Worm (Caenorhabditis elegans) whole organism, L4 larva: ENCODE data around the gene tdpo-1.

ENCODE experiments used
- D1046.2 ChIP-seq: fragments of 200-800 bp; sonication (Bioruptor generic); IDR thresholded peaks from 2 replicates; pipeline ENCODE4 v1.3.6; 2022; ENCODE audit warnings: missing genetic modification characterization, missing compliant biosample characterization
- F37D6.2 ChIP-seq: sonication (generic microtip); optimal IDR thresholded peaks from 2 replicates; lab custom pipeline; 2016; ENCODE audit warnings: mild to moderate bottlenecking, missing genetic modification characterization, missing compliant biosample characterization
- F44E2.7 ChIP-seq: fragments of 200-800 bp; sonication (Bioruptor generic); IDR thresholded peaks from 2 replicates; pipeline ENCODE4 v2.1.2; 2022; ENCODE audit warnings: missing genetic modification characterization, missing compliant biosample characterization
- R02D3.7 ChIP-seq: fragments of 150-350 bp; sonication (generic microtip); optimal IDR thresholded peaks from 3 replicates; lab custom pipeline; 2014; ENCODE audit warnings: missing biosample characterization, missing genetic modification characterization
- T26A8.4 ChIP-seq: fragments of 200-800 bp; sonication (Bioruptor generic); IDR thresholded peaks from 2 replicates; pipeline ENCODE4 v1.3.6; 2022; ENCODE audit warnings: missing genetic modification characterization, missing compliant biosample characterization
- Y5F2A.4 ChIP-seq: fragments of 200-800 bp; sonication (Bioruptor generic); optimal IDR thresholded peaks from 2 replicates; lab custom pipeline; 2018; ENCODE audit warnings: mild to moderate bottlenecking, missing genetic modification characterization, missing compliant biosample characterization
- ZK546.5 ChIP-seq, 2 experiments: sonication (generic microtip); optimal IDR thresholded peaks; 2 replicates each; lab custom pipeline; 2017; ENCODE audit warnings: missing biosample characterization in 2 of 2, missing genetic modification characterization in 2 of 2
- aha-1 ChIP-seq: fragments of 150-350 bp; peaks from one replicate; lab custom pipeline; 2014; ENCODE audit warnings: missing biosample characterization, missing genetic modification characterization
- attf-4 ChIP-seq: sonication (generic microtip); optimal IDR thresholded peaks from 3 replicates; lab custom pipeline; 2017; ENCODE audit warnings: missing biosample characterization, missing genetic modification characterization
- ceh-20 ChIP-seq: fragments of 200-800 bp; sonication (Bioruptor generic); IDR thresholded peaks from 2 replicates; pipeline ENCODE4 v1.3.6; 2022; ENCODE audit warnings: missing genetic modification reagents, missing genetic modification characterization, missing compliant biosample characterization
- ces-1 ChIP-seq: fragments of 150-350 bp; sonication (generic microtip); optimal IDR thresholded peaks from 4 replicates; lab custom pipeline; 2014; ENCODE audit warnings: missing biosample characterization, missing genetic modification reagents, missing genetic modification characterization
- dmd-6 ChIP-seq: fragments of 200-800 bp; sonication (Bioruptor generic); IDR thresholded peaks from 2 replicates; pipeline ENCODE4 v1.3.6; 2022; ENCODE audit warnings: missing genetic modification reagents, missing genetic modification characterization, missing compliant biosample characterization
- dmd-8 ChIP-seq: fragments of 200-800 bp; sonication (Bioruptor generic); IDR thresholded peaks from 2 replicates; pipeline ENCODE4 v1.3.6; 2022; ENCODE audit warnings: missing genetic modification characterization, missing compliant biosample characterization
- dmd-9 ChIP-seq: fragments of 200-800 bp; sonication (Bioruptor generic); IDR thresholded peaks from 2 replicates; pipeline ENCODE4 v1.3.6; 2022; ENCODE audit warnings: missing genetic modification reagents, missing genetic modification characterization, missing compliant biosample characterization
- dve-1 ChIP-seq: sonication (generic microtip); optimal IDR thresholded peaks from 2 replicates; lab custom pipeline; 2017; ENCODE audit warnings: antibody characterized with exemption, mild to moderate bottlenecking, missing genetic modification characterization, missing compliant biosample characterization; ENCODE audit not compliant: insufficient read depth
- egl-43 ChIP-seq: fragments of 200-800 bp; sonication (Bioruptor generic); IDR thresholded peaks from 2 replicates; pipeline ENCODE4 v1.3.6; 2022; ENCODE audit warnings: missing genetic modification reagents, missing genetic modification characterization, missing compliant biosample characterization
- fkh-10 ChIP-seq: fragments of 150-350 bp; optimal IDR thresholded peaks from 2 replicates; lab custom pipeline; 2014; ENCODE audit warnings: missing biosample characterization, missing genetic modification reagents, missing genetic modification characterization
- hlh-30 ChIP-seq: sonication (generic microtip); optimal IDR thresholded peaks from 2 replicates; lab custom pipeline; 2017; ENCODE audit warnings: antibody characterized with exemption, mild to moderate bottlenecking, missing genetic modification characterization, missing compliant biosample characterization; ENCODE audit not compliant: insufficient read depth
- lin-1 ChIP-seq: fragments of 200-800 bp; sonication (Bioruptor generic); IDR thresholded peaks from 2 replicates; pipeline ENCODE4 v1.3.6; 2022; ENCODE audit warnings: missing genetic modification reagents, missing genetic modification characterization, missing compliant biosample characterization
- lin-29 ChIP-seq: fragments of 200-800 bp; sonication (Bioruptor generic); IDR thresholded peaks from 2 replicates; pipeline ENCODE4 v1.3.6; 2022; ENCODE audit warnings: missing genetic modification reagents, missing genetic modification characterization, missing compliant biosample characterization
- lin-38 ChIP-seq: fragments of 200-800 bp; sonication (Bioruptor generic); IDR thresholded peaks from 2 replicates; pipeline ENCODE4 v1.3.6; 2022; ENCODE audit warnings: missing genetic modification reagents, missing genetic modification characterization, missing compliant biosample characterization
- lin-39 ChIP-seq: fragments of 150-350 bp; optimal IDR thresholded peaks from 2 replicates; lab custom pipeline; 2014; ENCODE audit warnings: missing biosample characterization, missing genetic modification reagents, missing genetic modification characterization
- lsy-2 ChIP-seq, 2 experiments: fragments of 150-350 bp in 1 of 2; sonication (generic microtip) in 1 of 2; optimal IDR thresholded peaks; 2 replicates each; lab custom pipeline; 2014 to 2017; ENCODE audit warnings: missing biosample characterization in 2 of 2, missing genetic modification characterization in 2 of 2
- mdt-29 ChIP-seq: fragments of 200-800 bp; sonication (Bioruptor generic); IDR thresholded peaks from 2 replicates; pipeline ENCODE4 v1.3.6; 2022; ENCODE audit warnings: missing genetic modification reagents, missing genetic modification characterization, missing compliant biosample characterization
- mxl-3 ChIP-seq: fragments of 200-800 bp; sonication (Bioruptor generic); optimal IDR thresholded peaks from 2 replicates; lab custom pipeline; 2018; ENCODE audit warnings: mild to moderate bottlenecking, missing genetic modification characterization, missing compliant biosample characterization
- nhr-10 ChIP-seq: fragments of 150-350 bp; optimal IDR thresholded peaks from 2 replicates; lab custom pipeline; 2014; ENCODE audit warnings: missing biosample characterization, missing genetic modification characterization
- nhr-25 ChIP-seq: sonication (generic microtip); optimal IDR thresholded peaks from 2 replicates; lab custom pipeline; 2017; ENCODE audit warnings: missing genetic modification characterization, mild to moderate bottlenecking, missing compliant biosample characterization, antibody characterized with exemption, moderate library complexity, borderline replicate concordance; ENCODE audit not compliant: insufficient read depth
- nhr-28 ChIP-seq: fragments of 150-350 bp; optimal IDR thresholded peaks from 2 replicates; lab custom pipeline; 2014; ENCODE audit warnings: missing biosample characterization, missing genetic modification characterization
- nhr-41 ChIP-seq: fragments of 200-800 bp; sonication (Bioruptor generic); IDR thresholded peaks from 2 replicates; pipeline ENCODE4 v1.3.6; 2022; ENCODE audit warnings: missing genetic modification reagents, missing genetic modification characterization, missing compliant biosample characterization
- nhr-77 ChIP-seq: fragments of 150-350 bp; optimal IDR thresholded peaks from 2 replicates; lab custom pipeline; 2014; ENCODE audit warnings: missing biosample characterization, missing genetic modification characterization
- pha-4 ChIP-seq, 2 experiments: fragments of 150-350 bp in 1 of 2; fragments of 200-800 bp in 1 of 2; sonication (Bioruptor generic) in 1 of 2; IDR thresholded peaks in 1 of 2; optimal IDR thresholded peaks in 1 of 2; 2 replicates each; pipeline versions ENCODE4 v1.3.6 to Lab custom; 2014 to 2022; ENCODE audit warnings: missing genetic modification characterization in 2 of 2, missing genetic modification reagents in 2 of 2, missing biosample characterization in 1 of 2, missing compliant biosample characterization in 1 of 2
- rbr-2 ChIP-seq: sonication (generic microtip); optimal IDR thresholded peaks from 2 replicates; lab custom pipeline; 2016; ENCODE audit warnings: missing genotype, missing genetic modification characterization, missing compliant biosample characterization
- saeg-2 ChIP-seq: fragments of 200-800 bp; sonication (Bioruptor generic); IDR thresholded peaks from 2 replicates; pipeline ENCODE4 v1.3.6; 2022; ENCODE audit warnings: missing genetic modification reagents, missing genetic modification characterization, missing compliant biosample characterization
- sdz-12 ChIP-seq: fragments of 200-800 bp; sonication (Bioruptor generic); optimal IDR thresholded peaks from 2 replicates; lab custom pipeline; 2018; ENCODE audit warnings: mild to moderate bottlenecking, missing genetic modification characterization, missing compliant biosample characterization
- set-16 ChIP-seq: fragments of 200-800 bp; sonication (Bioruptor generic); IDR thresholded peaks from 2 replicates; pipeline ENCODE4 v1.3.6; 2022; ENCODE audit warnings: missing genetic modification reagents, missing genetic modification characterization, missing compliant biosample characterization
- spr-1 ChIP-seq: sonication (generic microtip); optimal IDR thresholded peaks from 2 replicates; lab custom pipeline; 2016; ENCODE audit warnings: mild to moderate bottlenecking, missing genetic modification characterization, missing compliant biosample characterization
- zip-2 ChIP-seq: fragments of 150-350 bp; optimal IDR thresholded peaks from 2 replicates; lab custom pipeline; 2014; ENCODE audit warnings: missing biosample characterization, missing genetic modification characterization
- ztf-11 ChIP-seq: fragments of 150-350 bp; optimal IDR thresholded peaks from 2 replicates; lab custom pipeline; 2014; ENCODE audit warnings: missing biosample characterization, missing genetic modification characterization

Gene tdpo-1

DNA sequence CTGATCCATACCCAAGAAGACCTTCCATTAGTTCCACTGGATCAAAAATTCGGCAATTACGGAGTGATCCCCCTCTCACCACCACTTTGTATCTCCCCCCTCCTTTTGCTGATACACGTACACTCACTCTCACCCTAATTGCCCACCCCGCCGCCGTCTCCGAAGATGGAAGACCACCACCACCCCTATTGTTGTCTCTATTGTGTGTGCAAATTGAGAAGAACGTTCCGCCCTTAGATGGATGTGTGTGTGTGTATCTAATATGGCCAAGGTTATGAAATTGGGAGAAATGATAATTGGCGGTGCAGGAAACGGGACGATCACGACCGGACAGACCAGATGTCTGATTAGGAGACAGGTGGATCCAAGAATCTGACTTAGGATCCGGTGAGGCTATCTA, 43.4 kb upstream of the tdpo-1 start:
- TF ChIP-seq lin-39 (no peak), Y5F2A.4 (GFP tag; lab: Kevin White, UChicago) (no peak), R02D3.7 (tag; lab: Kevin White, UChicago) (no peak), lin-29 (GFP tag; lab: Robert Waterston, UW) (no peak), dve-1 (tag; lab: Kevin White, UChicago) (no peak), fkh-10 (no peak), egl-43 (GFP tag; lab: Robert Waterston, UW) (no peak), ces-1 (no peak), mdt-29 (no peak), nhr-10 (no peak), mxl-3 (GFP tag; lab: Kevin White, UChicago) (no peak), D1046.2 (no peak)

DNA sequence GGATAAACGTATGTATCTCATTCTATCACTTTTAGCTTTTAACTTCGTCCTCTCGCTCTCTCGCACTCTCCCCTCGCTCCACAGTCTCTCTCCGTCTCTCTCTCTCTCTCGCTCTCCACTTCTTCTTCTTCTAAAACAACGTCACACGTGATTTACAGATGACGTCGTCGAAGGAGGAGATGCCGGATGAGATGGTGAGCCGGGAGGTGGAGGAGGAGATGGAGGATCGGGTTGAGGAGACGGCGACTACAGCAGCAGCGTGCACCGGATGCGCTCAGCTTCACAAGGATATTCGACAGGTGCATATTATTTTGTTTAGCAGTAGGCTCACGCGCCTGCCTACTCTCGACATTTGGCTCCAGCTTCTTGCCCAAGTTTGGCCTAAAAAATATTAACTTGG, 41.8 kb upstream of the tdpo-1 start, which contains the start of gene elt-6:
Gene elt-6 (plus strand): TSS at position 159 of the 400 bp plus-strand sequence.
- TF ChIP-seq spr-1 (tag; lab: Kevin White, UChicago) (no peak), set-16 (peak; percentile 72)

DNA sequence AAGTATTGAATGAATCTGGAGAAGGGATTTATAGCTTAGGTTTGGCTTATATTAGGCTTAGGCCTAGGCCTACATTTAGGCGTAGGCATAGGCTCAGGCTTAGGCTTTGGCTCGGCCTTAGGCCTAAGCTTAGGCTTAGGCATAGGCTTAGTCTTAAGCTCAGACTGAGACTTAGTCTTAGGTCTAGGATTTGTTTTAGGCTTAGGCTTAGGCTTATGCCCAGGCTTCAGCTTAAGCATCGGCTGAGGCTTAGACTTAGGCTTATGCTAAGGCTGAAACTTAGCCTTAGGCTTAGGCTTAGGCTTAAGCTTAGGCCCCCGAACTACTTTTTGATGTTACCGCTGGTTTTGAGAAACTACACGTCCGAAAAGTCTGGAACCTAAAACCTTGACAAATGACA, 39.1 kb upstream of the tdpo-1 start:
- peak; percentile 65 for TF ChIP-seq aha-1 (tag; lab: Kevin White, UChicago)
- TF ChIP-seq nhr-25 (tag; lab: Kevin White, UChicago): no peak
- TF ChIP-seq dmd-8: 0 out of 2 replicates have a peak, but pooled peaks have one; percentile 41
- no peak for TF ChIP-seq F37D6.2 (tag; lab: Kevin White, UChicago)
- TF ChIP-seq ZK546.5 (tag; optimal IDR thresholded peaks at IDR 0.05; lab: Kevin White, UChicago): no peak
- no peak for TF ChIP-seq nhr-41 (GFP tag; lab: Robert Waterston, UW)
- no peak for TF ChIP-seq F44E2.7 (GFP tag; lab: Robert Waterston, UW)

DNA sequence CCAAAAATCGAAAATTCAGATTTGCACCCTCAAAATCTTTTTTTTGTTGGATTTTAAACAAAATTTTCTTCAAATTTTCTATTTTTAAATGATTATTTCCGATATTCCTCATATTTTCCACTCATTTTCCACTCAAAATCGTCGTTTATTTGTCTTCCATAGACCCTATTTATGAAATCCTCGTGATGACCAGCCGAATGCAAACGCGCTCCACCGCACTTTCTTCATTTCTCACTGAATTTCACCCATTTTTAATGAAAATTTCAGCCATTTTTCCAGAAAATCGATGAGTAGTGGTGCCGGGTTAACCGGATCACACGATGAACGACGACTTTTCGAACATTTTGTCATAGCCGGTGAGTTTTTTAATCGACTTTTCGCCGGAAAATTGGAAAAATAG, 35.9 kb upstream of the tdpo-1 start, which contains the start of gene denn-4:
Gene denn-4 (plus strand): TSS at position 280 of the 400 bp plus-strand sequence.
- TF ChIP-seq nhr-28 (tag; lab: Kevin White, UChicago): peak; percentile 6
- TF ChIP-seq zip-2: no peak
- no peak for TF ChIP-seq ceh-20
- TF ChIP-seq sdz-12 (GFP tag; lab: Kevin White, UChicago): no peak
- peak; percentile 85 for TF ChIP-seq hlh-30 (tag; lab: Kevin White, UChicago)
- no peak for TF ChIP-seq T26A8.4 (GFP tag; lab: Robert Waterston, UW)
- TF ChIP-seq rbr-2: no peak
- no peak for TF ChIP-seq nhr-77
- TF ChIP-seq lin-38 (GFP tag; lab: Robert Waterston, UW): peak; percentile 91
- TF ChIP-seq lin-1: no peak
- TF ChIP-seq lsy-2 (tag; optimal IDR thresholded peaks at IDR 0.05; lab: Kevin White, UChicago): peak in 1 of 2 experiments; percentile 14
- no peak for TF ChIP-seq attf-4
- TF ChIP-seq pha-4 (GFP tag; IDR thresholded peaks at IDR 0.05; lab: Robert Waterston, UW): no peak
- no peak for TF ChIP-seq pha-4 (tag; optimal IDR thresholded peaks at IDR 0.05; lab: Kevin White, UChicago)
- no peak for TF ChIP-seq lin-39
- TF ChIP-seq, all 104 proteins: peak for 4

DNA sequence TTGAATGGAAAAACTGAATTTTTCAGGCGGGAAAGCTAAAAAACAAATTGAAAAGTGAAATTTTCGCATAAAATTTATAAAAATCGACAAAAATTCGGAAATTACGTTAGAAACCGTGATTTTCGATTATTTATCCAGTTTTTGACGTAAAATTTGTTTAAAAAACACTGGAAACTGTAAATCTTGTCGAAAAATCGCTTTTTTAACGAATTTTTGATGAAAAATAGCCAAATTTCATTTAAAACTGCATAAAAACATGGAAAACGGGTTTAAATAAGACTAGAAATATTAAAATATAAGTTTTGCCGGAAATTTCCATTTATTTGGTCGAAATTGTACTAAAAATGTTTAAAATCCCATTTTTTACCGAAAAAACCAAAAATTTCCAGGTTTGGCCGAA, 35.5 kb upstream of the tdpo-1 start:
- TF ChIP-seq R02D3.7 (tag; lab: Kevin White, UChicago) (no peak), dmd-6 (no peak), ztf-11 (tag; lab: Kevin White, UChicago) (no peak), lsy-2 (tag; optimal IDR thresholded peaks at IDR 0.05; lab: Kevin White, UChicago) (no peak), saeg-2 (no peak), aha-1 (tag; lab: Kevin White, UChicago) (peak; percentile 96), dmd-9 (GFP tag; lab: Robert Waterston, UW) (no peak), lin-39 (no peak)
